Worm (Caenorhabditis elegans) whole organism, late embryonic: ENCODE data around the gene atf-7.
A peak's percentile ranks its signal among the peaks of the same experiment; 100 is the strongest.

Experiments
- C38D4.7 ChIP-seq: fragments of 200-800 bp; sonication (Bioruptor generic); optimal IDR thresholded peaks from 2 replicates; lab custom pipeline; 2018; ENCODE audit warnings: mild to moderate bottlenecking, missing genetic modification characterization, moderate library complexity, missing compliant biosample characterization
- F13H6.1 ChIP-seq: sonication (generic microtip); optimal IDR thresholded peaks from 2 replicates; lab custom pipeline; 2016; ENCODE audit warnings: missing genetic modification characterization, missing compliant biosample characterization
- K09A11.1 ChIP-seq: sonication (generic microtip); optimal IDR thresholded peaks from 2 replicates; lab custom pipeline; 2017; ENCODE audit warnings: antibody characterized with exemption, mild to moderate bottlenecking, missing genetic modification characterization, missing compliant biosample characterization; ENCODE audit not compliant: insufficient read depth
- T23F11.4 ChIP-seq: fragments of 200-800 bp; sonication (Bioruptor generic); optimal IDR thresholded peaks from 2 replicates; lab custom pipeline; 2018; ENCODE audit warnings: mild to moderate bottlenecking, missing genetic modification characterization, missing compliant biosample characterization
- Y22D7AL.16 ChIP-seq: sonication (generic microtip); optimal IDR thresholded peaks from 2 replicates; lab custom pipeline; 2016; ENCODE audit warnings: missing genetic modification characterization, missing compliant biosample characterization
- ceh-14 ChIP-seq: sonication (generic microtip); optimal IDR thresholded peaks from 2 replicates; lab custom pipeline; 2016; ENCODE audit warnings: missing genotype, missing genetic modification characterization, missing compliant biosample characterization
- ceh-18 ChIP-seq: sonication (generic microtip); optimal IDR thresholded peaks from 2 replicates; lab custom pipeline; 2016; ENCODE audit warnings: missing genetic modification characterization, missing compliant biosample characterization
- ceh-24 ChIP-seq: sonication (generic microtip); optimal IDR thresholded peaks from 2 replicates; lab custom pipeline; 2016; ENCODE audit warnings: mild to moderate bottlenecking, missing genetic modification characterization, missing compliant biosample characterization
- ceh-30 ChIP-seq: fragments of 150-350 bp; optimal IDR thresholded peaks from 2 replicates; lab custom pipeline; 2014; ENCODE audit warnings: missing biosample characterization, missing genetic modification characterization
- ceh-31 ChIP-seq: sonication (generic microtip); optimal IDR thresholded peaks from 2 replicates; lab custom pipeline; 2016; ENCODE audit warnings: missing genetic modification characterization, missing compliant biosample characterization
- ceh-45 ChIP-seq: fragments of 200-800 bp; sonication (Bioruptor generic); IDR thresholded peaks from 2 replicates; pipeline ENCODE4 v1.3.6; 2022; ENCODE audit warnings: missing genetic modification reagents, missing genetic modification characterization, missing compliant biosample characterization
- ceh-9 ChIP-seq: sonication (generic microtip); optimal IDR thresholded peaks from 2 replicates; lab custom pipeline; 2016; ENCODE audit warnings: mild to moderate bottlenecking, missing genetic modification characterization, inconsistent platforms, missing compliant biosample characterization
- che-1 ChIP-seq: sonication (generic microtip); optimal IDR thresholded peaks from 2 replicates; lab custom pipeline; 2016; ENCODE audit warnings: mild to moderate bottlenecking, missing genetic modification characterization, missing compliant biosample characterization
- dve-1 ChIP-seq: sonication (generic microtip); optimal IDR thresholded peaks from 2 replicates; lab custom pipeline; 2017; ENCODE audit warnings: antibody characterized with exemption, mild to moderate bottlenecking, missing genetic modification characterization, missing compliant biosample characterization
- elt-2 ChIP-seq: sonication (generic microtip); optimal IDR thresholded peaks from 2 replicates; lab custom pipeline; 2016; ENCODE audit warnings: missing genetic modification reagents, missing genetic modification characterization, missing compliant biosample characterization
- elt-4 ChIP-seq: sonication (generic microtip); optimal IDR thresholded peaks from 2 replicates; lab custom pipeline; 2016; ENCODE audit warnings: missing genetic modification characterization, missing compliant biosample characterization
- ets-4 ChIP-seq: sonication (generic microtip); optimal IDR thresholded peaks from 2 replicates; lab custom pipeline; 2016; ENCODE audit warnings: missing genetic modification characterization, missing compliant biosample characterization
- eyg-1 ChIP-seq: sonication (generic microtip); optimal IDR thresholded peaks from 2 replicates; lab custom pipeline; 2016; ENCODE audit warnings: missing genotype, missing genetic modification characterization, missing compliant biosample characterization
- fkh-6 ChIP-seq: sonication (generic microtip); optimal IDR thresholded peaks from 2 replicates; lab custom pipeline; 2016; ENCODE audit warnings: missing genetic modification characterization, missing compliant biosample characterization
- gmeb-2 ChIP-seq: sonication (generic microtip); optimal IDR thresholded peaks from 2 replicates; lab custom pipeline; 2016; ENCODE audit warnings: missing genetic modification characterization, inconsistent platforms, missing compliant biosample characterization
- hlh-13 ChIP-seq: fragments of 200-800 bp; sonication (Bioruptor generic); optimal IDR thresholded peaks from 2 replicates; lab custom pipeline; 2018; ENCODE audit warnings: mild to moderate bottlenecking, missing genetic modification characterization, missing compliant biosample characterization
- hlh-15 ChIP-seq: sonication (generic microtip); optimal IDR thresholded peaks from 2 replicates; lab custom pipeline; 2016; ENCODE audit warnings: missing genetic modification characterization, missing compliant biosample characterization
- hlh-30 ChIP-seq: sonication (generic microtip); optimal IDR thresholded peaks from 2 replicates; lab custom pipeline; 2017; ENCODE audit warnings: antibody characterized with exemption, missing genetic modification characterization, missing compliant biosample characterization; ENCODE audit not compliant: insufficient read depth
- hlh-6 ChIP-seq: sonication (generic microtip); optimal IDR thresholded peaks from 2 replicates; lab custom pipeline; 2016; ENCODE audit warnings: missing genotype, missing genetic modification characterization, missing compliant biosample characterization
- hlh-8 ChIP-seq: sonication (generic microtip); optimal IDR thresholded peaks from 2 replicates; lab custom pipeline; 2016; ENCODE audit warnings: missing genotype, missing genetic modification characterization, missing compliant biosample characterization
- lim-6 ChIP-seq: sonication (generic microtip); optimal IDR thresholded peaks from 2 replicates; lab custom pipeline; 2016; ENCODE audit warnings: missing genetic modification characterization, missing compliant biosample characterization
- mec-3 ChIP-seq: sonication (generic microtip); optimal IDR thresholded peaks from 2 replicates; lab custom pipeline; 2016; ENCODE audit warnings: borderline replicate concordance, missing genetic modification characterization, missing compliant biosample characterization
- nfya-1 ChIP-seq: sonication (generic microtip); optimal IDR thresholded peaks from 2 replicates; lab custom pipeline; 2017; ENCODE audit warnings: missing genetic modification characterization, mild to moderate bottlenecking, missing compliant biosample characterization, antibody characterized with exemption, moderate library complexity
- nhr-11 ChIP-seq: fragments of 150-350 bp; optimal IDR thresholded peaks from 2 replicates; lab custom pipeline; 2014; ENCODE audit warnings: missing biosample characterization, missing genetic modification characterization
- nhr-232 ChIP-seq: sonication (generic microtip); optimal IDR thresholded peaks from 2 replicates; lab custom pipeline; 2016; ENCODE audit warnings: missing genetic modification characterization, missing compliant biosample characterization
- npax-4 ChIP-seq: sonication (generic microtip); optimal IDR thresholded peaks from 2 replicates; lab custom pipeline; 2016; ENCODE audit warnings: missing genetic modification characterization, missing compliant biosample characterization
- odd-2 ChIP-seq: sonication (generic microtip); optimal IDR thresholded peaks from 2 replicates; lab custom pipeline; 2017; ENCODE audit warnings: antibody characterized with exemption, mild to moderate bottlenecking, missing genetic modification characterization, missing compliant biosample characterization
- pag-3 ChIP-seq: sonication (generic microtip); optimal IDR thresholded peaks from 2 replicates; lab custom pipeline; 2016; ENCODE audit warnings: missing compliant biosample characterization, missing genetic modification characterization, borderline replicate concordance
- pat-9 ChIP-seq: fragments of 200-800 bp; sonication (Bioruptor generic); optimal IDR thresholded peaks from 2 replicates; lab custom pipeline; 2018; ENCODE audit warnings: mild to moderate bottlenecking, missing genetic modification characterization, moderate library complexity, missing compliant biosample characterization
- pha-2 ChIP-seq: sonication (generic microtip); optimal IDR thresholded peaks from 2 replicates; lab custom pipeline; 2017; ENCODE audit warnings: mild to moderate bottlenecking, missing genetic modification characterization, missing compliant biosample characterization
- pha-4 ChIP-seq: fragments of 150-350 bp; optimal IDR thresholded peaks from 2 replicates; lab custom pipeline; 2018; ENCODE audit warnings: missing biosample characterization, missing genetic modification reagents, missing genetic modification characterization
- pros-1 ChIP-seq: fragments of 150-350 bp; optimal IDR thresholded peaks from 2 replicates; lab custom pipeline; 2014; ENCODE audit warnings: missing biosample characterization, missing genetic modification reagents, missing genetic modification characterization
- ref-2 ChIP-seq: sonication (generic microtip); optimal IDR thresholded peaks from 2 replicates; lab custom pipeline; 2016; ENCODE audit warnings: missing genetic modification characterization, missing compliant biosample characterization
- rnt-1 ChIP-seq: sonication (generic microtip); optimal IDR thresholded peaks from 2 replicates; lab custom pipeline; 2016; ENCODE audit warnings: missing genetic modification characterization, missing compliant biosample characterization
- sdc-2 ChIP-seq: sonication (generic microtip); optimal IDR thresholded peaks from 2 replicates; lab custom pipeline; 2016; ENCODE audit warnings: missing genotype, missing genetic modification characterization, missing compliant biosample characterization
- sox-2 ChIP-seq: fragments of 200-800 bp; sonication (Bioruptor generic); IDR thresholded peaks from 2 replicates; pipeline ENCODE4 v1.3.6; 2022; ENCODE audit warnings: missing genetic modification reagents, missing genetic modification characterization, missing compliant biosample characterization
- sox-4 ChIP-seq: sonication (generic microtip); optimal IDR thresholded peaks from 2 replicates; lab custom pipeline; 2017; ENCODE audit warnings: mild to moderate bottlenecking, missing genetic modification characterization, inconsistent platforms, missing compliant biosample characterization
- tbx-2 ChIP-seq: sonication (generic microtip); optimal IDR thresholded peaks from 2 replicates; lab custom pipeline; 2016; ENCODE audit warnings: missing genetic modification characterization, missing compliant biosample characterization
- tbx-7 ChIP-seq: sonication (generic microtip); optimal IDR thresholded peaks from 2 replicates; lab custom pipeline; 2016; ENCODE audit warnings: missing genotype, missing genetic modification characterization, missing compliant biosample characterization
- ttx-3 ChIP-seq: sonication (generic microtip); optimal IDR thresholded peaks from 2 replicates; lab custom pipeline; 2016; ENCODE audit warnings: missing genetic modification reagents, missing genetic modification characterization, missing compliant biosample characterization
- unc-42 ChIP-seq: sonication (generic microtip); optimal IDR thresholded peaks from 2 replicates; lab custom pipeline; 2016; ENCODE audit warnings: missing genotype, missing genetic modification characterization, missing compliant biosample characterization
- unc-55 ChIP-seq: sonication (generic microtip); optimal IDR thresholded peaks from 2 replicates; lab custom pipeline; 2017; ENCODE audit warnings: missing biosample characterization, missing genetic modification reagents, missing genetic modification characterization
- unc-86 ChIP-seq: sonication (generic microtip); optimal IDR thresholded peaks from 2 replicates; lab custom pipeline; 2016; ENCODE audit warnings: missing genetic modification characterization, missing compliant biosample characterization
- ztf-16 ChIP-seq: sonication (generic microtip); optimal IDR thresholded peaks from 2 replicates; lab custom pipeline; 2017; ENCODE audit warnings: missing genetic modification characterization, missing compliant biosample characterization

The atf-7 gene

ce11 chrIII:4476313-4476712 is 22.5 kb downstream of the atf-7 start:
- TF ChIP-seq unc-55 (no peak), pha-2 (tag; lab: Kevin White, UChicago) (no peak), npax-4 (tag; lab: Kevin White, UChicago) (no peak), ceh-9 (tag; lab: Kevin White, UChicago) (no peak), ceh-31 (tag; lab: Kevin White, UChicago) (no peak), ceh-24 (tag; lab: Kevin White, UChicago) (no peak), sdc-2 (tag; lab: Kevin White, UChicago) (no peak), eyg-1 (no peak)
- TF ChIP-seq, all 69 proteins: peak for 0

- TF ChIP-seq unc-42 (tag; lab: Kevin White, UChicago) (peak; percentile 92), pha-4 (tag; lab: Kevin White, UChicago) (no peak), tbx-7 (peak; percentile 12), unc-55 (peak; percentile 79), hlh-30 (tag; lab: Kevin White, UChicago) (peak; percentile 93), T23F11.4 (peak; percentile 52), gmeb-2 (tag; lab: Kevin White, UChicago) (peak; percentile 58), lim-6 (tag; lab: Kevin White, UChicago) (peak; percentile 43), hlh-15 (tag; lab: Kevin White, UChicago) (no peak), mec-3 (no peak), odd-2 (no peak), pros-1 (tag; lab: Kevin White, UChicago) (peak; percentile 79), pat-9 (peak; percentile 59), pha-2 (tag; lab: Kevin White, UChicago) (no peak), hlh-13 (GFP tag; lab: Kevin White, UChicago) (no peak), sox-4 (tag; lab: Kevin White, UChicago) (peak; percentile 57), F13H6.1 (tag; lab: Kevin White, UChicago) (peak; percentile 72), elt-2 (peak; percentile 82), ceh-31 (tag; lab: Kevin White, UChicago) (peak; percentile 93), ceh-9 (tag; lab: Kevin White, UChicago) (no peak), sdc-2 (tag; lab: Kevin White, UChicago) (peak; percentile 49), hlh-8 (tag; lab: Kevin White, UChicago) (peak; percentile 62), ceh-14 (tag; lab: Kevin White, UChicago) (peak; percentile 92), Y22D7AL.16 (tag; lab: Kevin White, UChicago) (peak; percentile 60), C38D4.7 (GFP tag; lab: Kevin White, UChicago) (no peak), npax-4 (tag; lab: Kevin White, UChicago) (no peak), unc-86 (tag; lab: Kevin White, UChicago) (peak; percentile 90), ceh-30 (tag; lab: Kevin White, UChicago) (peak; percentile 95), ceh-45 (GFP tag; lab: Robert Waterston, UW) (peak; percentile 45; the same call in 1 of the 2 replicates), nhr-232 (tag; lab: Kevin White, UChicago) (peak; percentile 30), ztf-16 (tag; lab: Kevin White, UChicago) (peak; percentile 93), K09A11.1 (tag; lab: Kevin White, UChicago) (peak; percentile 79), nhr-11 (tag; lab: Kevin White, UChicago) (no peak), pag-3 (no peak), ceh-18 (tag; lab: Kevin White, UChicago) (peak; percentile 98), hlh-6 (tag; lab: Kevin White, UChicago) (no peak), dve-1 (tag; lab: Kevin White, UChicago) (peak; percentile 78), che-1 (tag; lab: Kevin White, UChicago) (peak; percentile 7), ttx-3 (tag; lab: Kevin White, UChicago) (peak; percentile 42), ref-2 (tag; lab: Kevin White, UChicago) (peak; percentile 96), tbx-2 (tag; lab: Kevin White, UChicago) (peak; percentile 92), elt-4 (tag; lab: Kevin White, UChicago) (no peak), nfya-1 (tag; lab: Kevin White, UChicago) (peak; percentile 99), fkh-6 (tag; lab: Kevin White, UChicago) (no peak), sox-2 (GFP tag; lab: Robert Waterston, UW) (no peak; the same call in 1 of the 2 replicates), ets-4 (tag; lab: Kevin White, UChicago) (peak; percentile 80), rnt-1 (tag; lab: Kevin White, UChicago) (peak; percentile 93), eyg-1 (peak; percentile 14)
These were observed 23.3 kb downstream of the atf-7 start, which contains the start of gene rps-1 for ce11 chrIII:4475428-4475968. Gene rps-1, plus strand, starts transcription at chrIII:4475918.
